Worm (Caenorhabditis elegans): ENCODE results near the gene C42D4.13.

Gene C42D4.13

ce11 chrIV:7188528-7189422, 845 bp upstream of the C42D4.13 start, which contains the start of gene srlf-7:
TSS of gene srlf-7 (plus strand) at chrIV:7189287.
- TF ChIP-seq eor-1 (tag; optimal IDR thresholded peaks at IDR 0.05) (no peak), skn-1 (tag; optimal IDR thresholded peaks at IDR 0.05) (peak; percentile 55), aly-2 (tag; optimal IDR thresholded peaks at IDR 0.05) (no peak), R02D3.7 (tag; optimal IDR thresholded peaks at IDR 0.05) (no peak), sea-2 (GFP tag; optimal IDR thresholded peaks at IDR 0.05) (no peak), nhr-12 (tag; optimal IDR thresholded peaks at IDR 0.05) (no peak), nhr-11 (tag; optimal IDR thresholded peaks at IDR 0.05) (no peak), ceh-16 (tag; optimal IDR thresholded peaks at IDR 0.05) (no peak), fkh-10 (GFP tag; optimal IDR thresholded peaks at IDR 0.05) (peak; percentile 65), nhr-76 (tag; optimal IDR thresholded peaks at IDR 0.05) (no peak), nhr-67 (tag; optimal IDR thresholded peaks at IDR 0.05) (no peak), nhr-237 (tag; optimal IDR thresholded peaks at IDR 0.05) (no peak), lin-39 (tag; optimal IDR thresholded peaks at IDR 0.05) (no peak), elt-1 (tag; optimal IDR thresholded peaks at IDR 0.05) (no peak), unc-39 (tag; optimal IDR thresholded peaks at IDR 0.05) (no peak), ztf-11 (tag; optimal IDR thresholded peaks at IDR 0.05) (no peak), mdl-1 (tag; optimal IDR thresholded peaks at IDR 0.05) (no peak), mml-1 (tag; optimal IDR thresholded peaks at IDR 0.05) (no peak), nfya-1 (tag; optimal IDR thresholded peaks at IDR 0.05; ENCODE audit: insufficient read depth) (no peak), fkh-2 (tag; optimal IDR thresholded peaks at IDR 0.05) (no peak), hmg-11 (tag; optimal IDR thresholded peaks at IDR 0.05) (no peak), ZK546.5 (tag; optimal IDR thresholded peaks at IDR 0.05) (no peak), egl-5 (tag; optimal IDR thresholded peaks at IDR 0.05) (no peak), zag-1 (tag; optimal IDR thresholded peaks at IDR 0.05) (no peak), daf-12 (tag; optimal IDR thresholded peaks at IDR 0.05) (no peak), snpc-4 (tag; optimal IDR thresholded peaks at IDR 0.05) (peak; percentile 9), pqm-1 (tag; optimal IDR thresholded peaks at IDR 0.05) (peak; percentile 100), unc-62 (GFP tag; optimal IDR thresholded peaks at IDR 0.05) (no peak), jun-1 (tag; optimal IDR thresholded peaks at IDR 0.05) (peak; percentile 88), egl-27 (tag; optimal IDR thresholded peaks at IDR 0.05) (no peak), tbx-2 (tag; optimal IDR thresholded peaks at IDR 0.05) (no peak), nhr-77 (tag; optimal IDR thresholded peaks at IDR 0.05) (no peak), ceh-82 (tag; optimal IDR thresholded peaks at IDR 0.05) (no peak), nhr-23 (tag; optimal IDR thresholded peaks at IDR 0.05) (peak; percentile 71), lin-15B (tag; optimal IDR thresholded peaks at IDR 0.05) (no peak), elt-3 (tag; optimal IDR thresholded peaks at IDR 0.05) (peak; percentile 30 to 89 (median 45)), nhr-43 (tag; optimal IDR thresholded peaks at IDR 0.05; ENCODE audit: poor library complexity, severe bottlenecking) (peak; percentile 11), nhr-28 (tag; optimal IDR thresholded peaks at IDR 0.05) (no peak), ceh-9 (tag; optimal IDR thresholded peaks at IDR 0.05) (no peak), pha-4 (tag; optimal IDR thresholded peaks at IDR 0.05) (peak; percentile 97), ztf-4 (tag; optimal IDR thresholded peaks at IDR 0.05) (no peak), nhr-25 (tag; optimal IDR thresholded peaks at IDR 0.05) (no peak), ama-1 (optimal IDR thresholded peaks at IDR 0.05) (no peak), lsy-12 (tag; optimal IDR thresholded peaks at IDR 0.05) (no peak), fos-1 (tag; optimal IDR thresholded peaks at IDR 0.05) (no peak), elt-2 (tag; optimal IDR thresholded peaks at IDR 0.05) (peak; percentile 99), ceh-28 (tag; optimal IDR thresholded peaks at IDR 0.05) (peak; percentile 62)

All from whole organism, L3 larva.